Fruit fly (Drosophila melanogaster): Measurements from ENCODE around the gene CG12170.

CG12170 gene

DNA sequence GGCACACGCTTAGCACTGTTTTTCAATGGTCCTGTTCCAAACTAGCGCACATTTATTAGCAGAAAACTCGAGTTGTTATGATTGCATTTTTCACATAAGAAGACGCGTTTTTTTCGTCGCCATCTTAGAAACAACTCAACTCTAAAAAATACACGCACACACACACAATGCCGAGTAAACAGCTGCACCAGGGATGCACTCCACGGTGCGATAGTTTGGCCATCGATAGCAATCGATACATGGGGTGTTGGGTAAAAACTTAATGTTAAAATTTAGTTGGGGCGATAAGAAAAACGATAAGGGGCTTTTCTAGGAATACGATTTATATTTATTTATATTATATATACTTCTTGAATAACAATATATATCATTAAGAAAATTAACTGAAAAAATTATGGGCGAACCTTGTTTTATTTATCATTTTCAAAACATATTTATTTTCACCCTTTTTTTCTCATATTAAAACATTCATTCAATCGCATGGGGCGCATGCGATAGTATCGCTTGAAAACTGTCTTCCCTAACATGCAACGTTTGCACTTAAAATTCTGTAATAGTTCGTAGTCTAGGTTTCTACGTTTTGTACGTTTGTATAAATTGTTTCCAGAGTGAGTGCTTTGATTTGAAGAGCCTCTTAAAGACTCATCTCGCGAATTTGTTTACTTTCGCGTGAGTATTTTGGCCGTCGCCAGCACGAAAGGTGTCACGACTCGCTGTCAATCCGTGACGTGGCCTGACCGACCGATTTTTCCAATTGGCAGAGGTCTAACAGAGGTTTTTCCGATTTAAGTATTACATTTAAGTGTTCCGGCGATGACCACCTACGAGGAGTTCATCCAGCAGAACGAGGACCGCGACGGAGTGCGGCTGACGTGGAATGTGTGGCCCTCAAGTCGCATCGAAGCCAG lies 11.8 kb downstream of the CG12170 start, which contains the start of the genes MTA1-like and Sec23 (continued):
- TF ChIP-seq CG12769 (tag; optimal IDR thresholded peaks at IDR 0.05) (no peak), CG12391 (tag; optimal IDR thresholded peaks at IDR 0.05) (peak; percentile 78), NFAT (GFP tag; IDR thresholded peaks at IDR 0.05) (no peak), CG11504 (tag; optimal IDR thresholded peaks at IDR 0.05) (no peak), CG6791 (GFP tag; IDR thresholded peaks at IDR 0.05; ENCODE audit: partially characterized antibody) (peak; percentile 93), mld (GFP tag; IDR thresholded peaks at IDR 0.05; ENCODE audit: partially characterized antibody) (peak; percentile 91), trh (GFP tag; optimal IDR thresholded peaks at IDR 0.05) (peak; percentile 8), NC2α (GFP tag; optimal IDR thresholded peaks at IDR 0.05) (no peak), sisA (GFP tag; IDR thresholded peaks at IDR 0.05) (peak; percentile 55), hbn (GFP tag; IDR thresholded peaks at IDR 0.05; ENCODE audit: partially characterized antibody) (peak; percentile 88), fu2 (GFP tag; optimal IDR thresholded peaks at IDR 0.05) (peak; percentile 12), ERR (GFP tag; optimal IDR thresholded peaks at IDR 0.05) (no peak), Sox102F (GFP tag; optimal IDR thresholded peaks at IDR 0.05) (no peak), CG9817 (tag; optimal IDR thresholded peaks at IDR 0.05) (peak; percentile 47), ftz-f1 (GFP tag; optimal IDR thresholded peaks at IDR 0.05) (no peak), nom (GFP tag; optimal IDR thresholded peaks at IDR 0.05) (no peak), peb (GFP tag; IDR thresholded peaks at IDR 0.05) (no peak), CG5180 (GFP tag; optimal IDR thresholded peaks at IDR 0.05) (no peak), grau (tag; optimal IDR thresholded peaks at IDR 0.05) (peak; percentile 63), row (GFP tag; IDR thresholded peaks at IDR 0.05) (peak; percentile 91), CG2712 (tag; optimal IDR thresholded peaks at IDR 0.05) (peak; percentile 69), CrebB (tag; optimal IDR thresholded peaks at IDR 0.05) (no peak), Deaf1 (tag; optimal IDR thresholded peaks at IDR 0.05) (peak; percentile 19), inv (GFP tag; IDR thresholded peaks at IDR 0.05; ENCODE audit: partially characterized antibody) (peak; percentile 96), CG14441 (GFP tag; IDR thresholded peaks at IDR 0.05) (peak; percentile 25; the same call in 1 of the 2 replicates), CG7271 (tag; optimal IDR thresholded peaks at IDR 0.05) (no peak), Hsf (GFP tag; optimal IDR thresholded peaks at IDR 0.05) (no peak), Chrac-16 (GFP tag; optimal IDR thresholded peaks at IDR 0.05) (peak; percentile 43), CG14860 (GFP tag; IDR thresholded peaks at IDR 0.05; ENCODE audit: partially characterized antibody) (peak; percentile 95), ewg (GFP tag; optimal IDR thresholded peaks at IDR 0.05) (peak; percentile 41), lola (GFP tag; optimal IDR thresholded peaks at IDR 0.05) (peak in 1 of 3 experiments; percentile 61), CG12104 (GFP tag; optimal IDR thresholded peaks at IDR 0.05) (peak; percentile 53), emc (GFP tag; optimal IDR thresholded peaks at IDR 0.05) (no peak), CG2120 (GFP tag; optimal IDR thresholded peaks at IDR 0.05) (peak; percentile 51), CG15601 (tag; optimal IDR thresholded peaks at IDR 0.05) (peak; percentile 64), CG3407 (GFP tag; optimal IDR thresholded peaks at IDR 0.05) (peak; percentile 10), CG13894 (tag; optimal IDR thresholded peaks at IDR 0.05) (peak; percentile 37), CG4328 (GFP tag; optimal IDR thresholded peaks at IDR 0.05) (no peak), CG9609 (GFP tag; optimal IDR thresholded peaks at IDR 0.05) (peak; percentile 22), Dip2 (GFP tag; IDR thresholded peaks at IDR 0.05) (no peak), z (GFP tag; IDR thresholded peaks at IDR 0.05) (no peak), Ada2b (GFP tag; IDR thresholded peaks at IDR 0.05) (no peak), zfh2 (GFP tag; optimal IDR thresholded peaks at IDR 0.05) (peak; percentile 54), Hr3 (GFP tag; optimal IDR thresholded peaks at IDR 0.05) (peak; percentile 75), Side (GFP tag; optimal IDR thresholded peaks at IDR 0.05) (no peak), trem (tag; optimal IDR thresholded peaks at IDR 0.05) (peak; percentile 75), Vsx1 (GFP tag; optimal IDR thresholded peaks at IDR 0.05) (peak; percentile 37), CG16863 (GFP tag; optimal IDR thresholded peaks at IDR 0.05) (no peak)
